Fruit fly (Drosophila melanogaster) whole organism, prepupa: ENCODE measurements around the gene CG7497.

Experiments
- Blimp-1 ChIP-seq: fragments of 200-800 bp; sonication (Bioruptor generic); optimal IDR thresholded peaks from 3 replicates; lab custom pipeline; 2017; ENCODE audit warnings: missing biosample characterization, missing genetic modification characterization, mild to moderate bottlenecking, moderate library complexity, missing genetic modification reagents
- CG10631 ChIP-seq: fragments of 200-800 bp; sonication (Bioruptor generic); optimal IDR thresholded peaks from 2 replicates; lab custom pipeline; 2016; ENCODE audit warnings: missing biosample characterization, missing genetic modification characterization
- CG10669 ChIP-seq: fragments of 200-800 bp; sonication (Bioruptor generic); optimal IDR thresholded peaks from 3 replicates; lab custom pipeline; 2018; ENCODE audit warnings: missing biosample characterization, mild to moderate bottlenecking, missing genetic modification characterization, moderate library complexity
- CG11294 ChIP-seq: fragments of 200-800 bp; sonication (Bioruptor generic); IDR thresholded peaks from 2 replicates; pipeline ENCODE4 v1.3.6; 2022; ENCODE audit warnings: missing biosample characterization, missing genetic modification characterization
- CG11762 ChIP-seq: fragments of 200-800 bp; sonication (Bioruptor generic); optimal IDR thresholded peaks from 3 replicates; lab custom pipeline; 2016; ENCODE audit warnings: missing biosample characterization, missing genetic modification characterization; ENCODE audit not compliant: insufficient read depth
- CG11902 ChIP-seq: fragments of 200-800 bp; sonication (Bioruptor generic); optimal IDR thresholded peaks from 3 replicates; lab custom pipeline; 2016; ENCODE audit warnings: missing biosample characterization, missing genetic modification characterization
- CG15336 ChIP-seq: fragments of 200-800 bp; sonication (Bioruptor generic); IDR thresholded peaks from 2 replicates; pipeline ENCODE4 v1.3.6; 2022; ENCODE audit warnings: missing biosample characterization, missing genetic modification characterization
- CG3032 ChIP-seq: fragments of 200-800 bp; optimal IDR thresholded peaks from 2 replicates; lab custom pipeline; 2019; ENCODE audit warnings: missing biosample characterization, mild to moderate bottlenecking, missing genetic modification characterization, moderate library complexity
- CG31627 ChIP-seq: fragments of 200-800 bp; sonication (Bioruptor generic); optimal IDR thresholded peaks from 3 replicates; lab custom pipeline; 2016; ENCODE audit warnings: missing biosample characterization, missing genetic modification characterization
- CG32006 ChIP-seq: fragments of 200-800 bp; sonication (Bioruptor generic); optimal IDR thresholded peaks from 3 replicates; lab custom pipeline; 2017; ENCODE audit warnings: missing biosample characterization, mild to moderate bottlenecking, missing genetic modification characterization
- CG6276 ChIP-seq: fragments of 200-800 bp; sonication (Bioruptor generic); optimal IDR thresholded peaks from 2 replicates; lab custom pipeline; 2017; ENCODE audit warnings: missing biosample characterization, mild to moderate bottlenecking, missing genetic modification characterization
- CG6808 ChIP-seq: fragments of 200-800 bp; sonication (Bioruptor generic); optimal IDR thresholded peaks from 3 replicates; lab custom pipeline; 2017; ENCODE audit warnings: missing biosample characterization, missing genetic modification characterization, mild to moderate bottlenecking, moderate library complexity, missing genetic modification reagents
- CG6854 ChIP-seq: fragments of 200-800 bp; sonication (Bioruptor generic); optimal IDR thresholded peaks from 2 replicates; lab custom pipeline; 2017; ENCODE audit warnings: missing biosample characterization, mild to moderate bottlenecking, missing genetic modification characterization
- CG7368 ChIP-seq: fragments of 200-800 bp; sonication (Bioruptor generic); optimal IDR thresholded peaks from 3 replicates; lab custom pipeline; 2016; ENCODE audit warnings: missing biosample characterization, missing genetic modification characterization
- CG8119 ChIP-seq: fragments of 200-800 bp; sonication (Bioruptor generic); IDR thresholded peaks from 3 replicates; pipeline ENCODE4 v1.3.6; 2022; ENCODE audit warnings: missing biosample characterization, missing genetic modification characterization
- CG8319 ChIP-seq: fragments of 200-800 bp; sonication (Bioruptor generic); optimal IDR thresholded peaks from 3 replicates; lab custom pipeline; 2016; ENCODE audit warnings: missing biosample characterization, missing genetic modification characterization
- CG9139 ChIP-seq: fragments of 200-800 bp; sonication (Bioruptor generic); optimal IDR thresholded peaks from 3 replicates; lab custom pipeline; 2017; ENCODE audit warnings: missing biosample characterization, mild to moderate bottlenecking, missing genetic modification characterization
- Eip78C ChIP-seq: fragments of 200-800 bp; sonication (Bioruptor generic); peaks from one replicate; lab custom pipeline; 2016; ENCODE audit warnings: missing biosample characterization, missing genetic modification characterization
- Ets21C ChIP-seq: fragments of 200-800 bp; sonication (Bioruptor generic); optimal IDR thresholded peaks from 3 replicates; lab custom pipeline; 2016; ENCODE audit warnings: missing biosample characterization, missing genetic modification characterization
- Ets96B ChIP-seq: fragments of 200-800 bp; optimal IDR thresholded peaks from 2 replicates; lab custom pipeline; 2019; ENCODE audit warnings: missing biosample characterization, mild to moderate bottlenecking, missing genetic modification characterization, moderate library complexity
- Gug ChIP-seq: fragments of 200-800 bp; sonication (Bioruptor generic); IDR thresholded peaks from 2 replicates; pipeline ENCODE4 v1.3.6; 2022; ENCODE audit warnings: missing biosample characterization, missing genetic modification characterization
- Hr38 ChIP-seq: sonication (Bioruptor generic); optimal IDR thresholded peaks from 2 replicates; lab custom pipeline; 2016; ENCODE audit warnings: missing biosample characterization, missing genetic modification characterization
- Hr4 ChIP-seq: fragments of 200-800 bp; sonication (Bioruptor generic); optimal IDR thresholded peaks from 3 replicates; lab custom pipeline; 2016; ENCODE audit warnings: missing biosample characterization, missing genetic modification characterization
- Lpt ChIP-seq: fragments of 200-800 bp; sonication (Bioruptor generic); optimal IDR thresholded peaks from 3 replicates; lab custom pipeline; 2016; ENCODE audit warnings: missing biosample characterization, missing genetic modification characterization
- Met ChIP-seq: fragments of 200-800 bp; sonication (Bioruptor generic); optimal IDR thresholded peaks from 3 replicates; lab custom pipeline; 2016; ENCODE audit warnings: missing biosample characterization, missing genetic modification characterization
- OdsH ChIP-seq: fragments of 200-800 bp; sonication (Bioruptor generic); optimal IDR thresholded peaks from 3 replicates; lab custom pipeline; 2016; ENCODE audit warnings: missing biosample characterization, missing genetic modification characterization
- Smox ChIP-seq: fragments of 200-800 bp; sonication (Bioruptor generic); optimal IDR thresholded peaks from 3 replicates; lab custom pipeline; 2016; ENCODE audit warnings: missing biosample characterization, missing genetic modification characterization
- Sox102F ChIP-seq: fragments of 200-800 bp; sonication (Bioruptor generic); optimal IDR thresholded peaks from 2 replicates; lab custom pipeline; 2016; ENCODE audit warnings: missing biosample characterization, mild to moderate bottlenecking, missing genetic modification characterization
- Sox15 ChIP-seq: fragments of 200-800 bp; sonication (Bioruptor generic); optimal IDR thresholded peaks from 3 replicates; lab custom pipeline; 2016; ENCODE audit warnings: missing biosample characterization, missing genetic modification characterization
- achi ChIP-seq: fragments of 200-800 bp; sonication (Bioruptor generic); optimal IDR thresholded peaks from 3 replicates; lab custom pipeline; 2016; ENCODE audit warnings: missing biosample characterization, missing genetic modification characterization
- acj6 ChIP-seq: fragments of 200-800 bp; sonication (Bioruptor generic); optimal IDR thresholded peaks from 3 replicates; lab custom pipeline; 2016; ENCODE audit warnings: missing biosample characterization, missing genetic modification characterization
- cyc ChIP-seq: fragments of 200-800 bp; sonication (Bioruptor generic); optimal IDR thresholded peaks from 3 replicates; lab custom pipeline; 2016; ENCODE audit warnings: missing biosample characterization, missing genetic modification characterization
- dac ChIP-seq: fragments of 200-800 bp; sonication (Bioruptor generic); optimal IDR thresholded peaks from 2 replicates; lab custom pipeline; 2017; ENCODE audit warnings: missing biosample characterization, mild to moderate bottlenecking, missing genetic modification characterization
- eg ChIP-seq: fragments of 200-800 bp; sonication (Bioruptor generic); IDR thresholded peaks from 3 replicates; pipeline ENCODE4 v1.3.6; 2022; ENCODE audit warnings: missing biosample characterization, missing genetic modification characterization
- fd59A ChIP-seq: fragments of 200-800 bp; sonication (Bioruptor generic); optimal IDR thresholded peaks from 2 replicates; lab custom pipeline; 2017; ENCODE audit warnings: missing biosample characterization, mild to moderate bottlenecking, missing genetic modification characterization, missing genetic modification reagents
- fd85E ChIP-seq: fragments of 200-800 bp; sonication (Bioruptor generic); optimal IDR thresholded peaks from 3 replicates; lab custom pipeline; 2016; ENCODE audit warnings: missing biosample characterization, missing genetic modification characterization
- fkh ChIP-seq: fragments of 200-800 bp; sonication (Bioruptor generic); optimal IDR thresholded peaks from 3 replicates; lab custom pipeline; 2017; ENCODE audit warnings: missing biosample characterization, mild to moderate bottlenecking, missing genetic modification characterization, moderate library complexity
- lz ChIP-seq: fragments of 200-800 bp; sonication (Bioruptor generic); optimal IDR thresholded peaks from 3 replicates; lab custom pipeline; 2016; ENCODE audit warnings: missing biosample characterization, missing genetic modification characterization
- net ChIP-seq: fragments of 200-800 bp; sonication (Bioruptor generic); optimal IDR thresholded peaks from 3 replicates; lab custom pipeline; 2016; ENCODE audit warnings: missing biosample characterization, missing genetic modification characterization
- pdm3 ChIP-seq: fragments of 200-800 bp; sonication (Bioruptor generic); optimal IDR thresholded peaks from 3 replicates; lab custom pipeline; 2016; ENCODE audit warnings: missing biosample characterization, missing genetic modification characterization
- spab ChIP-seq: fragments of 200-800 bp; sonication (Bioruptor generic); optimal IDR thresholded peaks from 2 replicates; lab custom pipeline; 2017; ENCODE audit warnings: missing biosample characterization, mild to moderate bottlenecking, missing genetic modification characterization, missing genetic modification reagents
- ss ChIP-seq, 2 experiments: fragments of 200-800 bp; sonication (Bioruptor generic); optimal IDR thresholded peaks; 2 replicates in 1 of 2; 3 replicates in 1 of 2; lab custom pipeline; 2017 to 2018; ENCODE audit warnings: mild to moderate bottlenecking in 2 of 2, missing biosample characterization in 2 of 2, missing genetic modification characterization in 2 of 2, moderate library complexity in 1 of 2
- svp ChIP-seq: fragments of 200-800 bp; sonication (Bioruptor generic); peaks from one replicate; lab custom pipeline; 2016; ENCODE audit warnings: missing biosample characterization, missing genetic modification characterization
- topi ChIP-seq: fragments of 200-800 bp; sonication (Bioruptor generic); optimal IDR thresholded peaks from 3 replicates; lab custom pipeline; 2016; ENCODE audit warnings: missing biosample characterization, missing genetic modification characterization
- vri ChIP-seq: fragments of 200-800 bp; sonication (Bioruptor generic); optimal IDR thresholded peaks from 3 replicates; lab custom pipeline; 2016; ENCODE audit warnings: missing biosample characterization, mild to moderate bottlenecking, missing genetic modification characterization

Gene CG7497

DNA sequence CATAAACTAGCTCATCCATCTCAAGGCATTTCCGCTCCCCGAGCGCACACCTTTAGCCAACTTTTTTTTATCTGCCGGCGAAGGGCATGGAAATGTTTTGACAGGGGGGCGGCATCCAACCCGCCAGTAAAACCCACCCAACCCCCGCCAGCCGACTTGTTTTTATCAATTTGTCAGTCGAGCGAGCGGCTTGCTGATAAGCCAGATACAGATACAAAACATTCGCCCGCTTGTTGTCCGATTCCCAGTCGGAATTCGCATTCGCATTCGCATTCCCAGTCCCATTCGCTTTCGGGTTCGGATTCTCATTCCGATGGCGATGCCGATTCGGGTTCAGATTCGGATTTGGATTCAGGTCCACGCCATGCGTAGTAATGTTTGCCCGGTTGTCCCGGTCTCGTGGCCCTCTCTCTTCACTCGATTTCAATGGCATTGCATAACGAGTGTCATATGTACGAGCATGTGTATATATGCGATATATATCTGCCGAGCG lies 31.9 kb downstream of the CG7497 start (continued):
- TF ChIP-seq Sox102F: peak; percentile 28
- no peak for TF ChIP-seq pdm3
- no peak for TF ChIP-seq CG9139 (GFP tag; lab: Kevin White, UChicago)
- peak; percentile 6 for TF ChIP-seq Lpt (GFP tag; lab: Kevin White, UChicago)

DNA sequence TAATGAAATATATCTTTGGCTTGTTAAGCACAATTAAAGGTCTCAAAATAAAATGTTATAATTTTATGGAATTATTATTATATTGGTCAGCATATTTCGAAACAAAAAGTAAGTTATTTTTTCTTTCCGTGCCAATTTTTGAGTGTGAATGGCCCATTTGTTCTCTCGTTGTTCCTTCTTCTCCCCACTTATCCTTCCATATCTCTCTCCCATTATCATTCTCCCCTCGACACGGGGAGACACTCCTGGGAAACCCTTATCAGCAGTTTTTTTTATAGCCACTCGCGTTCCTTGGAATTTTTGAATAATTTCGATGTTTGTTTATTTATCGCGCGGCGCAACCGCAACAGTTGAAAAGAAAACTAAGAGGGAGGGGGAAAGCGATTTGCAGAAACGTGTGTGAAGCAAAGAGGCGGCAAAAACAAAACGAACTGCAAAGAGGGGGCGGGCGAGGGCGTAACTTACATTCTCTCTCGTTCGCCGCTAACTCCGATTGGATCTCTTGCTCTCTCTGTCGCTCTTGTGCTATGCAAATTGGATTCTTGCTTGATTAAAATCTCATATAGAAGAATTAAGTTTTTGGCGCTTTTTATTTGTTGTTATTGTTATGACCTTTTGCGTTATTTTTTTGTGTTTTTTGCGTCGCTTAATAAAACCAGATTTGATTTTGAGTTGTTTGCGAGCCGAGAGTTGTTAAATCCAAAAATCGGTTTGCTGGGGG lies 34.6 kb downstream of the CG7497 start:
- TF ChIP-seq CG8119 (GFP tag; lab: Robert Waterston, UW) (no peak), Sox102F (peak; percentile 11), Hr4 (no peak), svp (peak; percentile 66), fd59A (no peak), CG15336 (GFP tag; lab: Robert Waterston, UW) (no peak), acj6 (GFP tag; lab: Kevin White, UChicago) (no peak), CG31627 (GFP tag; lab: Kevin White, UChicago) (no peak), topi (peak; percentile 8), Sox15 (GFP tag; lab: Kevin White, UChicago) (no peak), vri (GFP tag; lab: Kevin White, UChicago) (peak; percentile 7), fkh (GFP tag; lab: Kevin White, UChicago) (peak; percentile 16), Gug (GFP tag; lab: Robert Waterston, UW) (no peak), Eip78C (GFP tag; lab: Kevin White, UChicago) (peak; percentile 77), net (no peak), dac (GFP tag; lab: Kevin White, UChicago) (no peak), Met (no peak)

DNA sequence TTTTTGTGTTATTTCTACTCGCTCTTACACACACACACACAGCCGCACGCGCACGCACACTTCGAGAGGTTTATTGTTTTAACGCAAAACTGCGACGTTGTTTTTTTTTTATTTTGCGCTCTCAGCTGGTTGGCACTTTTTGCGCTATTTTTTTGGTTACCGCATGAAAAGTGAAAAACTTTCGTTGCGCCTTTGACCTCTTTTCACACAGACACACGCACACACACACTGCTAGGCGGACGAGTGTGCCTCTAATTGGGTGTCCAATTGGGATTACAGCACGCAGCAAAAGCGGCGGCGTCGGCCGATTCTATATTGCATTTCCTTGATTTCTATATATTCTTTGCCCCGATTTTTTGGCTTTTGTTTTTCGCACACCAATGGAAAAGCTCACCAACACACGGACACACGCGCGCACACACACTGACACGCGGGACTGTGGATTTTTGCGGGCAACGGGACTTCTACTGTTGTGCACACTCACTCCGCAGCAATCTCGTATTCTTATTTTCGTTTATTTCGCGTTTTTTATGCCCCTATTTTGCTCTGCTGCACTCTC lies 35.2 kb downstream of the CG7497 start:
- TF ChIP-seq CG6808 (GFP tag; lab: Kevin White, UChicago): no peak
- TF ChIP-seq CG15336 (GFP tag; lab: Robert Waterston, UW): peak; percentile 29; the same call in 1 of the 2 replicates
- no peak for TF ChIP-seq CG11902 (GFP tag; lab: Kevin White, UChicago)
- no peak for TF ChIP-seq Hr4
- TF ChIP-seq OdsH (GFP tag; lab: Kevin White, UChicago): no peak
- no peak for TF ChIP-seq CG11762 (GFP tag; lab: Kevin White, UChicago)
- TF ChIP-seq spab (GFP tag; lab: Kevin White, UChicago): no peak
- TF ChIP-seq CG8319 (GFP tag; lab: Kevin White, UChicago): no peak
- TF ChIP-seq Eip78C (GFP tag; lab: Kevin White, UChicago): no peak
- no peak for TF ChIP-seq lz (GFP tag; lab: Kevin White, UChicago)
- no peak for TF ChIP-seq CG7368 (GFP tag; lab: Kevin White, UChicago)
- TF ChIP-seq Lpt (GFP tag; lab: Kevin White, UChicago): no peak
- no peak for TF ChIP-seq achi (GFP tag; lab: Kevin White, UChicago)
- TF ChIP-seq ss (GFP tag; optimal IDR thresholded peaks at IDR 0.05; lab: Kevin White, UChicago): peak in 1 of 2 experiments; percentile 34
- TF ChIP-seq Blimp-1 (GFP tag; lab: Kevin White, UChicago): peak; percentile 55
- no peak for TF ChIP-seq CG10669 (GFP tag; lab: Kevin White, UChicago)
- no peak for TF ChIP-seq CG9139 (GFP tag; lab: Kevin White, UChicago)
- no peak for TF ChIP-seq Ets21C (GFP tag; lab: Kevin White, UChicago)
- no peak for TF ChIP-seq fd85E
- TF ChIP-seq topi: peak; percentile 3
- no peak for TF ChIP-seq Hr38
- TF ChIP-seq net: no peak
- no peak for TF ChIP-seq CG6854
- peak; percentile 59; the same call in 2 of the 3 replicates for TF ChIP-seq CG8119 (GFP tag; lab: Robert Waterston, UW)
- TF ChIP-seq Smox (GFP tag; lab: Kevin White, UChicago): no peak
- TF ChIP-seq eg (GFP tag; lab: Robert Waterston, UW): peak; percentile 33; the same call in 1 of the 3 replicates
- TF ChIP-seq CG10631 (GFP tag; lab: Kevin White, UChicago): no peak
- peak; percentile 41 for TF ChIP-seq CG6276 (GFP tag; lab: Kevin White, UChicago)
- no peak for TF ChIP-seq cyc (GFP tag; lab: Kevin White, UChicago)
- no peak for TF ChIP-seq Sox102F
- no peak for TF ChIP-seq CG3032 (tag; lab: Kevin White, UChicago)
- TF ChIP-seq dac (GFP tag; lab: Kevin White, UChicago): no peak
- TF ChIP-seq CG32006: peak; percentile 29
- peak; percentile 24 for TF ChIP-seq vri (GFP tag; lab: Kevin White, UChicago)
- no peak for TF ChIP-seq svp
- no peak for TF ChIP-seq Ets96B
- no peak for TF ChIP-seq CG11294 (GFP tag; lab: Robert Waterston, UW)
- TF ChIP-seq CG31627 (GFP tag; lab: Kevin White, UChicago): no peak
